Worm (Caenorhabditis elegans) whole organism, young adult: ENCODE data around the gene grl-17.
A peak's percentile ranks its signal among the peaks of the same experiment; 100 is the strongest.

ENCODE experiments used
- B0035.1 ChIP-seq: sonication (generic microtip); optimal IDR thresholded peaks from 2 replicates; lab custom pipeline; 2016; ENCODE audit warnings: missing genetic modification characterization, mild to moderate bottlenecking, missing compliant biosample characterization, missing genotype, missing genetic modification reagents
- B0336.3 ChIP-seq: fragments of 200-800 bp; sonication (Bioruptor generic); IDR thresholded peaks from 2 replicates; pipeline ENCODE4 v1.3.6; 2022; ENCODE audit warnings: missing genetic modification characterization, missing compliant biosample characterization
- C06A6.2 ChIP-seq: fragments of 200-800 bp; sonication (Bioruptor generic); conservative IDR thresholded peaks from 2 replicates; pipeline ENCODE4 v1.3.6; 2022; ENCODE audit warnings: missing genetic modification characterization, missing compliant biosample characterization
- C17E4.6 ChIP-seq: fragments of 200-800 bp; sonication (Bioruptor generic); IDR thresholded peaks from 2 replicates; pipeline ENCODE4 v1.3.6; 2022; ENCODE audit warnings: missing genetic modification reagents, missing genetic modification characterization, missing compliant biosample characterization
- D2030.7 ChIP-seq: fragments of 200-800 bp; sonication (Bioruptor generic); IDR thresholded peaks from 2 replicates; pipeline ENCODE4 v1.3.6; 2022; ENCODE audit warnings: missing genetic modification reagents, missing genetic modification characterization, missing compliant biosample characterization
- F33H1.4 ChIP-seq: fragments of 200-800 bp; sonication (Bioruptor generic); IDR thresholded peaks from 2 replicates; pipeline ENCODE4 v1.3.6; 2022; ENCODE audit warnings: missing genetic modification reagents, missing genetic modification characterization, missing compliant biosample characterization
- F39B2.1 ChIP-seq: fragments of 200-800 bp; sonication (Bioruptor generic); IDR thresholded peaks from 2 replicates; pipeline ENCODE4 v1.3.6; 2022; ENCODE audit warnings: missing genetic modification reagents, missing genetic modification characterization, missing compliant biosample characterization
- F49E8.2 ChIP-seq: sonication (generic microtip); optimal IDR thresholded peaks from 3 replicates; lab custom pipeline; 2017; ENCODE audit warnings: missing genetic modification characterization, mild to moderate bottlenecking, missing compliant biosample characterization, antibody characterized with exemption, moderate library complexity; ENCODE audit not compliant: insufficient read depth
- T07F8.4 ChIP-seq: sonication (generic microtip); optimal IDR thresholded peaks from 2 replicates; lab custom pipeline; 2016; ENCODE audit warnings: mild to moderate bottlenecking, missing genetic modification characterization, moderate library complexity, missing compliant biosample characterization
- Y53F4B.3 ChIP-seq: fragments of 200-800 bp; sonication (Bioruptor generic); IDR thresholded peaks from 2 replicates; pipeline ENCODE4 v1.3.6; 2022; ENCODE audit warnings: missing genetic modification reagents, missing genetic modification characterization, missing compliant biosample characterization
- Y53G8AR.9 ChIP-seq: fragments of 200-800 bp; sonication (Bioruptor generic); conservative IDR thresholded peaks from 2 replicates; pipeline ENCODE4 v1.3.6; 2022; ENCODE audit warnings: missing genetic modification reagents, missing genetic modification characterization, missing compliant biosample characterization
- Y67H2A.10 ChIP-seq: fragments of 200-800 bp; sonication (Bioruptor generic); conservative IDR thresholded peaks from 2 replicates; pipeline ENCODE4 v1.3.6; 2022; ENCODE audit warnings: missing genetic modification reagents, missing genetic modification characterization, missing compliant biosample characterization
- ama-1 ChIP-seq, 3 experiments: fragments of 150-350 bp in 1 of 3; sonication (generic microtip) in 2 of 3; optimal IDR thresholded peaks; 2 replicates each; lab custom pipeline; 2014 to 2018; ENCODE audit warnings: missing biosample characterization in 2 of 3, missing genetic modification characterization in 2 of 3, missing genetic modification reagents in 2 of 3
- aptf-2 ChIP-seq: fragments of 200-800 bp; sonication (Bioruptor generic); conservative IDR thresholded peaks from 2 replicates; pipeline ENCODE4 v1.3.6; 2022; ENCODE audit warnings: missing genetic modification reagents, missing genetic modification characterization, missing compliant biosample characterization
- attf-6 ChIP-seq: fragments of 200-800 bp; sonication (Bioruptor generic); IDR thresholded peaks from 2 replicates; pipeline ENCODE4 v1.3.6; 2022; ENCODE audit warnings: missing genetic modification reagents, missing genetic modification characterization, missing compliant biosample characterization
- bed-1 ChIP-seq: fragments of 200-800 bp; sonication (Bioruptor generic); IDR thresholded peaks from 2 replicates; pipeline ENCODE4 v1.3.6; 2022; ENCODE audit warnings: missing genetic modification reagents, missing genetic modification characterization, missing compliant biosample characterization
- dpff-1 ChIP-seq: sonication (generic microtip); optimal IDR thresholded peaks from 2 replicates; lab custom pipeline; 2017; ENCODE audit warnings: mild to moderate bottlenecking, missing genetic modification characterization, missing compliant biosample characterization
- dpl-1 ChIP-seq: fragments of 150-350 bp; optimal IDR thresholded peaks from 2 replicates; lab custom pipeline; 2014; ENCODE audit warnings: missing biosample characterization, missing genetic modification reagents, missing genetic modification characterization
- egrh-3 ChIP-seq: fragments of 200-800 bp; sonication (Bioruptor generic); IDR thresholded peaks from 2 replicates; pipeline ENCODE4 v1.3.6; 2022; ENCODE audit warnings: missing genetic modification reagents, missing genetic modification characterization, missing compliant biosample characterization
- fkh-3 ChIP-seq: sonication (generic microtip); optimal IDR thresholded peaks from 2 replicates; lab custom pipeline; 2016; ENCODE audit warnings: mild to moderate bottlenecking, missing genetic modification characterization, missing compliant biosample characterization
- hmg-1.2 ChIP-seq: fragments of 200-800 bp; sonication (Bioruptor generic); IDR thresholded peaks from 2 replicates; pipeline ENCODE4 v1.3.6; 2022; ENCODE audit warnings: missing genetic modification reagents, missing genetic modification characterization, missing compliant biosample characterization
- hrde-1 ChIP-seq: sonication (generic microtip); optimal IDR thresholded peaks from 2 replicates; lab custom pipeline; 2016; ENCODE audit warnings: missing genetic modification characterization, mild to moderate bottlenecking, missing compliant biosample characterization, moderate library complexity, missing genotype, missing genetic modification reagents, borderline replicate concordance
- lin-35 ChIP-seq, 3 experiments: fragments of 150-350 bp in 2 of 3; sonication (generic microtip) in 1 of 3; optimal IDR thresholded peaks; 2 replicates each; lab custom pipeline; 2014 to 2018; ENCODE audit warnings: missing biosample characterization in 3 of 3, missing genetic modification characterization in 3 of 3, missing genetic modification reagents in 3 of 3
- lin-54 ChIP-seq: fragments of 200-800 bp; sonication (Bioruptor generic); optimal IDR thresholded peaks from 2 replicates; lab custom pipeline; 2018; ENCODE audit warnings: mild to moderate bottlenecking, missing genetic modification characterization, missing compliant biosample characterization
- lir-1 ChIP-seq: fragments of 200-800 bp; sonication (Bioruptor generic); conservative IDR thresholded peaks from 2 replicates; pipeline ENCODE4 v1.3.6; 2022; ENCODE audit warnings: missing genetic modification reagents, missing genetic modification characterization, missing compliant biosample characterization
- madf-3 ChIP-seq: fragments of 200-800 bp; sonication (Bioruptor generic); IDR thresholded peaks from 2 replicates; pipeline ENCODE4 v1.3.6; 2022; ENCODE audit warnings: missing genetic modification reagents, missing genetic modification characterization, missing compliant biosample characterization
- mel-28 ChIP-seq: sonication (generic microtip); optimal IDR thresholded peaks from 2 replicates; lab custom pipeline; 2016; ENCODE audit warnings: borderline replicate concordance, mild to moderate bottlenecking, missing genetic modification characterization, missing compliant biosample characterization
- nhr-27 ChIP-seq: fragments of 200-800 bp; sonication (Bioruptor generic); optimal IDR thresholded peaks from 2 replicates; lab custom pipeline; 2018; ENCODE audit warnings: mild to moderate bottlenecking, missing genetic modification characterization, moderate library complexity, missing compliant biosample characterization
- pbrm-1 ChIP-seq: fragments of 200-800 bp; sonication (Bioruptor generic); IDR thresholded peaks from 2 replicates; pipeline ENCODE4 v1.3.6; 2022; ENCODE audit warnings: missing genetic modification reagents, missing genetic modification characterization, missing compliant biosample characterization
- sdz-38 ChIP-seq: sonication (generic microtip); optimal IDR thresholded peaks from 2 replicates; lab custom pipeline; 2016; ENCODE audit warnings: missing genotype, missing genetic modification characterization, missing compliant biosample characterization
- snpc-4 ChIP-seq, 5 experiments: fragments of 150-350 bp in 1 of 5; sonication (generic microtip) in 4 of 5; optimal IDR thresholded peaks; 2 replicates each; lab custom pipeline; 2014 to 2018; ENCODE audit warnings: missing genetic modification characterization in 5 of 5, missing biosample characterization in 3 of 5, antibody characterized with exemption in 2 of 5, mild to moderate bottlenecking in 2 of 5, missing compliant biosample characterization in 2 of 5, missing genotype in 2 of 5, moderate library complexity in 2 of 5, missing genetic modification reagents in 1 of 5
- somi-1 ChIP-seq: fragments of 200-800 bp; sonication (Bioruptor generic); optimal IDR thresholded peaks from 2 replicates; lab custom pipeline; 2018; ENCODE audit warnings: mild to moderate bottlenecking, missing genetic modification characterization, missing compliant biosample characterization
- tbp1 ChIP-seq: fragments of 200-800 bp; sonication (Bioruptor generic); optimal IDR thresholded peaks from 2 replicates; lab custom pipeline; 2018; ENCODE audit warnings: mild to moderate bottlenecking, missing genetic modification characterization, missing compliant biosample characterization
- tbx-9 ChIP-seq: sonication (generic microtip); optimal IDR thresholded peaks from 2 replicates; lab custom pipeline; 2016; ENCODE audit warnings: borderline replicate concordance, missing genetic modification characterization, inconsistent platforms, missing compliant biosample characterization
- zfh-2 ChIP-seq: fragments of 200-800 bp; sonication (Bioruptor generic); conservative IDR thresholded peaks from 2 replicates; pipeline ENCODE4 v1.3.6; 2022; ENCODE audit warnings: missing genetic modification reagents, missing genetic modification characterization, missing compliant biosample characterization
- zim-3 ChIP-seq: sonication (generic microtip); optimal IDR thresholded peaks from 2 replicates; lab custom pipeline; 2017; ENCODE audit warnings: mild to moderate bottlenecking, missing genetic modification characterization, moderate library complexity, missing compliant biosample characterization
- ztf-25 ChIP-seq: fragments of 200-800 bp; sonication (Bioruptor generic); IDR thresholded peaks from 2 replicates; pipeline ENCODE4 v1.3.6; 2022; ENCODE audit warnings: missing genetic modification reagents, missing genetic modification characterization, missing compliant biosample characterization
- ztf-28 ChIP-seq: fragments of 200-800 bp; sonication (Bioruptor generic); IDR thresholded peaks from 2 replicates; pipeline ENCODE4 v1.3.6; 2022; ENCODE audit warnings: missing genetic modification reagents, missing genetic modification characterization, missing compliant biosample characterization
- ztf-6 ChIP-seq: fragments of 200-800 bp; sonication (Bioruptor generic); IDR thresholded peaks from 2 replicates; pipeline ENCODE4 v1.3.6; 2022; ENCODE audit warnings: missing genetic modification reagents, missing genetic modification characterization, missing compliant biosample characterization

The grl-17 gene

ce11 chrV:13563841-13564240 lies at the start of gene grl-17:
TSS of gene grl-17 (minus strand) at chrV:13563941.
- no peak for TF ChIP-seq nhr-27 (tag; lab: Kevin White, UChicago)
- TF ChIP-seq pbrm-1 (GFP tag; lab: Robert Waterston, UW) = no peak
- no peak for TF ChIP-seq Y53G8AR.9 (GFP tag; lab: Robert Waterston, UW)
- TF ChIP-seq hmg-1.2 (GFP tag; lab: Robert Waterston, UW) = no peak
- no peak for TF ChIP-seq lin-35 (GFP tag; optimal IDR thresholded peaks at IDR 0.05; lab: Kevin White, UChicago)

- TF ChIP-seq ztf-28 (GFP tag; lab: Robert Waterston, UW) = no peak
- TF ChIP-seq fkh-3 (tag; lab: Kevin White, UChicago) = no peak
- no peak for TF ChIP-seq B0336.3 (GFP tag; lab: Robert Waterston, UW)
- no peak for TF ChIP-seq tbx-9 (tag; lab: Kevin White, UChicago)
- no peak for TF ChIP-seq bed-1
- TF ChIP-seq Y53F4B.3 (GFP tag; lab: Robert Waterston, UW) = no peak
- no peak for TF ChIP-seq attf-6 (GFP tag; lab: Robert Waterston, UW)
- no peak for TF ChIP-seq tbp1 (GFP tag; lab: Kevin White, UChicago)
- no peak for TF ChIP-seq aptf-2 (GFP tag; lab: Robert Waterston, UW)
- no peak for TF ChIP-seq mel-28 (tag; lab: Kevin White, UChicago)
- no peak for TF ChIP-seq zim-3 (tag; lab: Kevin White, UChicago)
- no peak for TF ChIP-seq T07F8.4 (tag; lab: Kevin White, UChicago)
- no peak for TF ChIP-seq snpc-4 (GFP tag; optimal IDR thresholded peaks at IDR 0.05; lab: Kevin White, UChicago)
- TF ChIP-seq snpc-4 (tag; optimal IDR thresholded peaks at IDR 0.05; lab: Kevin White, UChicago) = no peak
- no peak for TF ChIP-seq C17E4.6 (GFP tag; lab: Robert Waterston, UW)
- TF ChIP-seq dpl-1 (GFP tag; lab: Kevin White, UChicago) = no peak
- no peak for TF ChIP-seq ama-1 (optimal IDR thresholded peaks at IDR 0.05; lab: Kevin White, UChicago)
- TF ChIP-seq ama-1 (GFP tag; optimal IDR thresholded peaks at IDR 0.05; lab: Kevin White, UChicago) = no peak
- TF ChIP-seq zfh-2 (GFP tag; lab: Robert Waterston, UW) = no peak
- TF ChIP-seq F49E8.2 (tag; lab: Kevin White, UChicago) = no peak
- TF ChIP-seq, all 124 proteins: peak for 0
These were observed 48.0 kb upstream of the grl-17 start, which contains the start of gene spig-9 for ce11 chrV:13611782-13612181. TSS of gene spig-9 (minus strand) at chrV:13611882.

- no peak for TF ChIP-seq ztf-6 (GFP tag; lab: Robert Waterston, UW)
- peak; percentile 63 for TF ChIP-seq hmg-1.2 (GFP tag; lab: Robert Waterston, UW)
These were observed 46.1 kb upstream of the grl-17 start for ce11 chrV:13609806-13610205.

ce11 chrV:13608486-13608885 lies 44.7 kb upstream of the grl-17 start:
- TF ChIP-seq dpff-1 (tag; lab: Kevin White, UChicago) (no peak), snpc-4 (GFP tag; optimal IDR thresholded peaks at IDR 0.05; lab: Kevin White, UChicago) (no peak), snpc-4 (tag; optimal IDR thresholded peaks at IDR 0.05; lab: Kevin White, UChicago) (no peak), D2030.7 (GFP tag; lab: Robert Waterston, UW) (no peak), somi-1 (GFP tag; lab: Kevin White, UChicago) (peak; percentile 30)

- TF ChIP-seq lir-1 (GFP tag; lab: Robert Waterston, UW) (no peak), hrde-1 (tag; lab: Kevin White, UChicago) (no peak), zfh-2 (GFP tag; lab: Robert Waterston, UW) (no peak), egrh-3 (GFP tag; lab: Robert Waterston, UW) (no peak), C06A6.2 (GFP tag; lab: Robert Waterston, UW) (no peak), F33H1.4 (no peak), ztf-25 (GFP tag; lab: Robert Waterston, UW) (no peak), snpc-4 (GFP tag; optimal IDR thresholded peaks at IDR 0.05; lab: Kevin White, UChicago) (no peak), snpc-4 (tag; optimal IDR thresholded peaks at IDR 0.05; lab: Kevin White, UChicago) (no peak), F39B2.1 (GFP tag; lab: Robert Waterston, UW) (no peak), madf-3 (GFP tag; lab: Robert Waterston, UW) (no peak), lin-54 (no peak), sdz-38 (tag; lab: Kevin White, UChicago) (no peak), B0035.1 (tag; lab: Kevin White, UChicago) (no peak), Y67H2A.10 (GFP tag; lab: Robert Waterston, UW) (no peak)
These were observed 43.0 kb upstream of the grl-17 start, which contains the start of gene fmo-4 for ce11 chrV:13606651-13607242. TSS of gene fmo-4 (minus strand) at chrV:13606701.
